Fruit fly (Drosophila melanogaster) whole organism, wandering third instar larva: ENCODE results near the gene Pfdn6.

ENCODE experiments used
- Abd-B ChIP-seq: fragments of >200 bp; optimal IDR thresholded peaks from 2 replicates; lab custom pipeline; 2017; ENCODE audit warnings: missing biosample characterization, missing genetic modification characterization
- Dfd ChIP-seq: fragments of >200 bp; optimal IDR thresholded peaks from 2 replicates; lab custom pipeline; 2017; ENCODE audit warnings: missing biosample characterization, missing genetic modification characterization
- Hr78 ChIP-seq: fragments of >200 bp; optimal IDR thresholded peaks from 2 replicates; lab custom pipeline; 2017; ENCODE audit warnings: missing biosample characterization, missing genetic modification characterization
- Hr83 ChIP-seq: fragments of 200-300 bp; sonication (Bioruptor generic); optimal IDR thresholded peaks from 2 replicates; lab custom pipeline; 2016; ENCODE audit warnings: missing biosample characterization, mild to moderate bottlenecking, missing genetic modification characterization, moderate library complexity; ENCODE audit not compliant: poor library complexity, severe bottlenecking
- Mio ChIP-seq: sonication (Bioruptor generic); optimal IDR thresholded peaks from 2 replicates; lab custom pipeline; 2016; ENCODE audit warnings: missing biosample characterization, missing genetic modification characterization
- N ChIP-seq: fragments of >200 bp; optimal IDR thresholded peaks from 2 replicates; lab custom pipeline; 2018; ENCODE audit warnings: missing biosample characterization, missing external identifiers, missing genetic modification characterization
- Vsx2 ChIP-seq: fragments of 200-300, 225-300 bp; sonication (Bioruptor generic); optimal IDR thresholded peaks from 2 replicates; lab custom pipeline; 2018; ENCODE audit warnings: missing biosample characterization, missing genetic modification characterization; ENCODE audit not compliant: partially characterized antibody
- brk ChIP-seq: fragments of 200-800 bp; sonication (Bioruptor generic); optimal IDR thresholded peaks from 2 replicates; lab custom pipeline; 2016; ENCODE audit warnings: missing biosample characterization, mild to moderate bottlenecking, missing genetic modification characterization
- fru ChIP-seq: fragments of 200-800 bp; sonication (Bioruptor generic); optimal IDR thresholded peaks from 3 replicates; lab custom pipeline; 2016; ENCODE audit warnings: missing biosample characterization, mild to moderate bottlenecking, missing genetic modification characterization
- h ChIP-seq: fragments of 200-800 bp; sonication (Bioruptor generic); optimal IDR thresholded peaks from 3 replicates; lab custom pipeline; 2016; ENCODE audit warnings: missing biosample characterization, mild to moderate bottlenecking, missing genetic modification characterization
- jim ChIP-seq: fragments of 175-275, 200-325 bp; sonication (Bioruptor generic); optimal IDR thresholded peaks from 2 replicates; lab custom pipeline; 2016; ENCODE audit warnings: missing biosample characterization, mild to moderate bottlenecking, missing genetic modification characterization
- pan ChIP-seq: fragments of >200 bp; optimal IDR thresholded peaks from 2 replicates; lab custom pipeline; 2017

dm6 chr3L:19906148-19906752 lies 17.2 kb upstream of the Pfdn6 start:
- no peak for TF ChIP-seq brk (GFP tag; lab: Kevin White, UChicago)
- TF ChIP-seq fru (GFP tag; lab: Kevin White, UChicago) = no peak
- no peak for TF ChIP-seq pan (lab: Kevin White, UChicago)
- TF ChIP-seq N (GFP tag; lab: Kevin White, UChicago) = no peak
- TF ChIP-seq Vsx2 (GFP tag; lab: Kevin White, UChicago) = no peak
- TF ChIP-seq Abd-B (GFP tag; lab: Kevin White, UChicago) = no peak
- no peak for TF ChIP-seq Dfd
- no peak for TF ChIP-seq Mio (GFP tag; lab: Kevin White, UChicago)
- no peak for TF ChIP-seq jim (GFP tag; lab: Kevin White, UChicago)
- TF ChIP-seq Hr83 (GFP tag; lab: Kevin White, UChicago) = no peak
- TF ChIP-seq h (GFP tag; lab: Kevin White, UChicago) = no peak
- TF ChIP-seq Hr78 = no peak
